Worm (Caenorhabditis elegans): ENCODE data around the gene pcp-2.
"Not testable (repeated sequence)": the region's sequence is repeated elsewhere in the genome, so short reads cannot be mapped to it uniquely, and the experiment has no call there.

DNA sequence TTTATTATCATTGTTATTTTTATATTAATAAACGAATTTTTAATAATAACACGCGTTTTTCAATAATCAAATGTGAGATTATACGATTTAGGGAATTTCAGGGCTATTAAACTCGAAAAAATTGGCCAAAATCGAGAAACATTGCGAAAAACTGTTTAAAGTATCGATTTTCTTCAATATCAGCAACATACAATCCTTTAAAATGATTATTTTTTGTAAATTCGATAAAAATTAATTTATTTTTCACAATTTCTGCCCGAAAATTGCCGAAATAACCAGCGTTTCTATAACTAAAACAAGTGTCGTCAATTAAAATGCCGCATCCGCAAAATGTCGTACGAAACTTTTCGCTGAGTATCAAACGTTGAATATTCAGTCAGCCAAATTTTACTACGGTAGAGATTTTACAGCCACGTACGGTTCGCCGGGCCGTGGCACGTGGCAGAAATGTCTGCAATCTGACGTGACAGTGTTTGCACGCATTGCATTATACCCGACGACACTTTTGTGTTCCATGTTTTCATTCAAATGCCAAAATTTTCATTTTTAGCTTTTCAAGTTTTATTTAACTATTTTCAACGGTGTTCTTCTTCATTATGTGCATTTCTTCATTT lies 31.2 kb upstream of the pcp-2 start:
- TF ChIP-seq ama-1 (optimal IDR thresholded peaks at IDR 0.05); unc-62 (GFP tag; optimal IDR thresholded peaks at IDR 0.05); nhr-10 (tag; optimal IDR thresholded peaks at IDR 0.05); nhr-23 (tag; optimal IDR thresholded peaks at IDR 0.05); ceh-16 (tag; optimal IDR thresholded peaks at IDR 0.05); unc-55 (GFP tag; optimal IDR thresholded peaks at IDR 0.05); zag-1 (tag; optimal IDR thresholded peaks at IDR 0.05); aly-2 (tag; optimal IDR thresholded peaks at IDR 0.05): not testable (repeated sequence)

Data from whole organism, L2 larva.